Worm (Caenorhabditis elegans) whole organism, mixed stage, embryonic: ENCODE results near the gene C43H6.4.

ENCODE experiments used
- elt-1 ChIP-seq: sonication (generic microtip); optimal IDR thresholded peaks from 2 replicates; lab custom pipeline; 2017; ENCODE audit warnings: missing genetic modification characterization, mild to moderate bottlenecking, missing compliant biosample characterization, antibody characterized with exemption, moderate library complexity, borderline replicate concordance; ENCODE audit not compliant: insufficient read depth
- lin-32 ChIP-seq: fragments of 200-800 bp; sonication (Bioruptor generic); optimal IDR thresholded peaks from 2 replicates; lab custom pipeline; 2018; ENCODE audit warnings: mild to moderate bottlenecking, missing genetic modification characterization, missing compliant biosample characterization
- mab-5 ChIP-seq: fragments of 150-350 bp; optimal IDR thresholded peaks from 2 replicates; lab custom pipeline; 2014; ENCODE audit warnings: missing biosample characterization, missing genetic modification characterization
- nhr-237 ChIP-seq: fragments of 150-350 bp; optimal IDR thresholded peaks from 2 replicates; lab custom pipeline; 2014; ENCODE audit warnings: missing biosample characterization, missing genetic modification characterization
- snpc-4 ChIP-seq: fragments of 150-350 bp; optimal IDR thresholded peaks from 2 replicates; lab custom pipeline; 2014; ENCODE audit warnings: missing biosample characterization, missing genetic modification characterization
- unc-62 ChIP-seq: fragments of 150-350 bp; optimal IDR thresholded peaks from 2 replicates; lab custom pipeline; 2014; ENCODE audit warnings: missing biosample characterization, missing genetic modification reagents, missing genetic modification characterization
- ztf-11 ChIP-seq: fragments of 150-350 bp; optimal IDR thresholded peaks from 2 replicates; lab custom pipeline; 2014; ENCODE audit warnings: missing biosample characterization, missing genetic modification characterization

ce11 chrX:2382227-2382626 lies 21.6 kb upstream of the C43H6.4 start:
- no peak for TF ChIP-seq unc-62
- TF ChIP-seq nhr-237 (tag; lab: Kevin White, UChicago): no peak
- no peak for TF ChIP-seq elt-1
- no peak for TF ChIP-seq lin-32 (GFP tag; lab: Kevin White, UChicago)
- no peak for TF ChIP-seq ztf-11
- no peak for TF ChIP-seq mab-5 (tag; lab: Kevin White, UChicago)
- TF ChIP-seq snpc-4 (tag; lab: Kevin White, UChicago): no peak
